Worm (Caenorhabditis elegans): ENCODE results near the gene Y48G9A.9.

Y48G9A.9 gene

ce11 chrIII:2057570-2057969 lies 34.9 kb upstream of the Y48G9A.9 start, which contains the start of gene Y39A3A.2:
Y39A3A.2 (minus strand) TSS chrIII:2057670.
- TF ChIP-seq pax-1 (tag; optimal IDR thresholded peaks at IDR 0.05) = no peak
- TF ChIP-seq pat-9 (tag; optimal IDR thresholded peaks at IDR 0.05) = no peak
- TF ChIP-seq T23F11.4 (GFP tag; optimal IDR thresholded peaks at IDR 0.05) = no peak
- TF ChIP-seq unc-86 (tag; optimal IDR thresholded peaks at IDR 0.05) = no peak
- no peak for TF ChIP-seq zip-5 (tag; optimal IDR thresholded peaks at IDR 0.05)
- TF ChIP-seq fkh-6 (tag; optimal IDR thresholded peaks at IDR 0.05) = no peak
- no peak for TF ChIP-seq C08G9.2 (tag; optimal IDR thresholded peaks at IDR 0.05)
- TF ChIP-seq ceh-6 (GFP tag; optimal IDR thresholded peaks at IDR 0.05) = no peak
- TF ChIP-seq F13H6.1 (tag; optimal IDR thresholded peaks at IDR 0.05) = no peak
- no peak for TF ChIP-seq ceh-18 (tag; optimal IDR thresholded peaks at IDR 0.05)
- TF ChIP-seq ceh-2 (tag; optimal IDR thresholded peaks at IDR 0.05) = no peak
- no peak for TF ChIP-seq nhr-11 (tag; optimal IDR thresholded peaks at IDR 0.05)
- no peak for TF ChIP-seq K09A11.1 (tag; optimal IDR thresholded peaks at IDR 0.05; ENCODE audit: insufficient read depth)
- no peak for TF ChIP-seq elt-2 (tag; optimal IDR thresholded peaks at IDR 0.05)
- no peak for TF ChIP-seq nfya-1 (tag; optimal IDR thresholded peaks at IDR 0.05)
- TF ChIP-seq pqm-1 (tag; optimal IDR thresholded peaks at IDR 0.05) = no peak

ce11 chrIII:2060068-2060467 lies 32.4 kb upstream of the Y48G9A.9 start:
- TF ChIP-seq hlh-13 (GFP tag; optimal IDR thresholded peaks at IDR 0.05) (no peak), dve-1 (tag; optimal IDR thresholded peaks at IDR 0.05) (peak; percentile 87)

ce11 chrIII:2060857-2061256 lies 31.7 kb upstream of the Y48G9A.9 start, which contains the start of gene ins-16:
ins-16 (minus strand) TSS chrIII:2060957.
- no peak for TF ChIP-seq unc-42 (tag; optimal IDR thresholded peaks at IDR 0.05)
- no peak for TF ChIP-seq ceh-18 (tag; optimal IDR thresholded peaks at IDR 0.05)
- TF ChIP-seq hlh-30 (tag; optimal IDR thresholded peaks at IDR 0.05; ENCODE audit: insufficient read depth) = no peak
- no peak for TF ChIP-seq pqm-1 (tag; optimal IDR thresholded peaks at IDR 0.05)
- TF ChIP-seq hlh-13 (GFP tag; optimal IDR thresholded peaks at IDR 0.05) = no peak
- TF ChIP-seq T23F11.4 (GFP tag; optimal IDR thresholded peaks at IDR 0.05) = no peak
- no peak for TF ChIP-seq pha-2 (tag; optimal IDR thresholded peaks at IDR 0.05)
- no peak for TF ChIP-seq tbx-7 (tag; optimal IDR thresholded peaks at IDR 0.05)
- TF ChIP-seq rnt-1 (tag; optimal IDR thresholded peaks at IDR 0.05) = no peak
- no peak for TF ChIP-seq unc-3 (GFP tag; conservative IDR thresholded peaks at IDR 0.05)
- no peak for TF ChIP-seq unc-3 (tag; optimal IDR thresholded peaks at IDR 0.05)
- TF ChIP-seq ceh-19 (GFP tag; optimal IDR thresholded peaks at IDR 0.05) = no peak
- TF ChIP-seq ama-1 (optimal IDR thresholded peaks at IDR 0.05) = no peak
- TF ChIP-seq pat-9 (tag; optimal IDR thresholded peaks at IDR 0.05) = no peak
- TF ChIP-seq ets-4 (tag; optimal IDR thresholded peaks at IDR 0.05) = no peak
- no peak for TF ChIP-seq pax-1 (tag; optimal IDR thresholded peaks at IDR 0.05)
- TF ChIP-seq mec-3 (tag; optimal IDR thresholded peaks at IDR 0.05; ENCODE audit: borderline replicate concordance) = no peak
- no peak for TF ChIP-seq Y22D7AL.16 (tag; optimal IDR thresholded peaks at IDR 0.05)
- no peak for TF ChIP-seq nhr-11 (tag; optimal IDR thresholded peaks at IDR 0.05)
- no peak for TF ChIP-seq sox-4 (tag; optimal IDR thresholded peaks at IDR 0.05)
- no peak for TF ChIP-seq fax-1 (tag; optimal IDR thresholded peaks at IDR 0.05)

ce11 chrIII:2068248-2068647 lies 24.3 kb upstream of the Y48G9A.9 start, which contains the start of gene Y39A3A.3:
Y39A3A.3 (minus strand) TSS chrIII:2068348.
- TF ChIP-seq madf-2 (tag; optimal IDR thresholded peaks at IDR 0.05) = no peak
- no peak for TF ChIP-seq tbx-7 (tag; optimal IDR thresholded peaks at IDR 0.05)
- no peak for TF ChIP-seq ahr-1 (tag; optimal IDR thresholded peaks at IDR 0.05)
- TF ChIP-seq ceh-48 (tag; optimal IDR thresholded peaks at IDR 0.05) = no peak
- no peak for TF ChIP-seq lim-6 (tag; optimal IDR thresholded peaks at IDR 0.05)
- TF ChIP-seq nhr-232 (tag; optimal IDR thresholded peaks at IDR 0.05) = no peak
- no peak for TF ChIP-seq gmeb-2 (tag; optimal IDR thresholded peaks at IDR 0.05)
- no peak for TF ChIP-seq npax-4 (tag; optimal IDR thresholded peaks at IDR 0.05)
- TF ChIP-seq ceh-22 (tag; optimal IDR thresholded peaks at IDR 0.05) = no peak
- no peak for TF ChIP-seq sox-2 (GFP tag; IDR thresholded peaks at IDR 0.05)
- TF ChIP-seq pha-2 (tag; optimal IDR thresholded peaks at IDR 0.05) = no peak
- TF ChIP-seq elt-4 (tag; optimal IDR thresholded peaks at IDR 0.05) = no peak
- no peak for TF ChIP-seq C08G9.2 (tag; optimal IDR thresholded peaks at IDR 0.05)
- no peak for TF ChIP-seq ceh-9 (tag; optimal IDR thresholded peaks at IDR 0.05)
- TF ChIP-seq hlh-30 (tag; optimal IDR thresholded peaks at IDR 0.05; ENCODE audit: insufficient read depth) = no peak
- no peak for TF ChIP-seq hlh-8 (tag; optimal IDR thresholded peaks at IDR 0.05)
- no peak for TF ChIP-seq dmd-4 (tag; optimal IDR thresholded peaks at IDR 0.05; ENCODE audit: borderline replicate concordance)
- TF ChIP-seq tbx-2 (tag; optimal IDR thresholded peaks at IDR 0.05) = no peak
- TF ChIP-seq eyg-1 (tag; optimal IDR thresholded peaks at IDR 0.05) = no peak
- TF ChIP-seq ceh-34 (tag; optimal IDR thresholded peaks at IDR 0.05) = no peak
